Worm (Caenorhabditis elegans) whole organism, L2 larva: ENCODE results near the gene cpr-4.

Experiments
- C34F6.9 ChIP-seq: fragments of 150-350 bp; optimal IDR thresholded peaks from 2 replicates; lab custom pipeline; 2014; ENCODE audit warnings: missing biosample characterization, missing genetic modification characterization
- R02D3.7 ChIP-seq: fragments of 150-350 bp; optimal IDR thresholded peaks from 2 replicates; lab custom pipeline; 2014; ENCODE audit warnings: missing biosample characterization, missing genetic modification characterization
- ceh-82 ChIP-seq: fragments of 150-350 bp; optimal IDR thresholded peaks from 2 replicates; lab custom pipeline; 2014; ENCODE audit warnings: missing biosample characterization, missing genetic modification characterization
- egl-27 ChIP-seq: sonication (generic microtip); optimal IDR thresholded peaks from 3 replicates; lab custom pipeline; 2017; ENCODE audit warnings: missing biosample characterization, missing genetic modification reagents, missing genetic modification characterization
- elt-1 ChIP-seq: fragments of 150-350 bp; optimal IDR thresholded peaks from 2 replicates; lab custom pipeline; 2014; ENCODE audit warnings: missing biosample characterization, missing genetic modification characterization
- lin-13 ChIP-seq: fragments of 150-350 bp; optimal IDR thresholded peaks from 2 replicates; lab custom pipeline; 2014; ENCODE audit warnings: missing biosample characterization, missing genetic modification reagents, missing genetic modification characterization
- nhr-11 ChIP-seq: fragments of 150-350 bp; optimal IDR thresholded peaks from 2 replicates; lab custom pipeline; 2014; ENCODE audit warnings: missing biosample characterization, missing genetic modification characterization
- nhr-12 ChIP-seq: fragments of 150-350 bp; optimal IDR thresholded peaks from 2 replicates; lab custom pipeline; 2014; ENCODE audit warnings: missing biosample characterization, missing genetic modification characterization
- nhr-23 ChIP-seq: fragments of 150-350 bp; optimal IDR thresholded peaks from 2 replicates; lab custom pipeline; 2014; ENCODE audit warnings: missing biosample characterization, missing genetic modification reagents, missing genetic modification characterization
- nhr-25 ChIP-seq: fragments of 150-350 bp; sonication (generic microtip); optimal IDR thresholded peaks from 3 replicates; lab custom pipeline; 2014; ENCODE audit warnings: missing biosample characterization, missing genetic modification characterization
- skn-1 ChIP-seq: sonication (generic microtip); optimal IDR thresholded peaks from 2 replicates; lab custom pipeline; 2017; ENCODE audit warnings: missing biosample characterization, missing genetic modification characterization
- unc-39 ChIP-seq: fragments of 150-350 bp; optimal IDR thresholded peaks from 2 replicates; lab custom pipeline; 2014; ENCODE audit warnings: missing biosample characterization, missing genetic modification characterization
- zag-1 ChIP-seq: fragments of 150-350 bp; optimal IDR thresholded peaks from 2 replicates; lab custom pipeline; 2014; ENCODE audit warnings: missing biosample characterization, missing genetic modification characterization

ce11 chrV:6611058-6611457 lies 3.4 kb upstream of the cpr-4 start, which contains the start of gene gon-14:
- TF ChIP-seq C34F6.9 (no peak), skn-1 (tag; lab: Kevin White, UChicago) (no peak), elt-1 (tag; lab: Kevin White, UChicago) (no peak), egl-27 (tag; lab: Kevin White, UChicago) (no peak), nhr-11 (tag; lab: Kevin White, UChicago) (no peak), nhr-23 (tag; lab: Kevin White, UChicago) (no peak), lin-13 (GFP tag; lab: Kevin White, UChicago) (no peak), nhr-25 (tag; lab: Kevin White, UChicago) (no peak), unc-39 (no peak), zag-1 (tag; lab: Kevin White, UChicago) (no peak), ceh-82 (tag; lab: Kevin White, UChicago) (no peak), nhr-12 (no peak), R02D3.7 (no peak)
